Worm (Caenorhabditis elegans): ENCODE measurements around the gene fipr-3.

ce11 chrX:14395267-14395666 lies 27.9 kb upstream of the fipr-3 start, which contains the start of gene Y60A9.1:
- TF ChIP-seq fos-1 (tag; optimal IDR thresholded peaks at IDR 0.05) (no peak), crh-2 (tag; optimal IDR thresholded peaks at IDR 0.05) (no peak), nhr-237 (tag; optimal IDR thresholded peaks at IDR 0.05) (no peak), unc-39 (tag; optimal IDR thresholded peaks at IDR 0.05) (no peak), ZK546.5 (tag; optimal IDR thresholded peaks at IDR 0.05) (no peak), nhr-6 (tag; optimal IDR thresholded peaks at IDR 0.05) (no peak), unc-55 (GFP tag; optimal IDR thresholded peaks at IDR 0.05) (no peak), aly-2 (tag; optimal IDR thresholded peaks at IDR 0.05) (no peak), egl-27 (tag; optimal IDR thresholded peaks at IDR 0.05) (no peak), nhr-12 (tag; optimal IDR thresholded peaks at IDR 0.05) (no peak)
